Fruit fly (Drosophila melanogaster) ovary, adult (tissue): ENCODE results near the gene Dpp10.

Source experiments
- CG17801 ChIP-seq: fragments of 200-800 bp; optimal IDR thresholded peaks from 2 replicates; lab custom pipeline; 2019; ENCODE audit warnings: missing biosample characterization, mild to moderate bottlenecking, missing genetic modification characterization, moderate library complexity; ENCODE audit not compliant: partially characterized antibody

Dpp10 gene

dm6 chr2L:6601018-6601505 lies at the start of gene Dpp10:
Dpp10 (minus strand) TSS chr2L:6601068.
- no peak for TF ChIP-seq CG17801

- TF ChIP-seq CG17801 = no peak
Observed at dm6 chr2L:6649085-6649754, 48.4 kb upstream of the Dpp10 start, which contains the start of the genes CG31635 and Tango1. CG31635 (minus strand) TSS chr2L:6649114. Tango1 (plus strand) TSS chr2L:6649388.

- peak; percentile 90 for TF ChIP-seq CG17801
Observed at dm6 chr2L:6648163-6648628, 47.3 kb upstream of the Dpp10 start.

- TF ChIP-seq CG17801 = peak; percentile 92
Observed at dm6 chr2L:6647103-6647711, 46.3 kb upstream of the Dpp10 start.

dm6 chr2L:6644421-6645059 lies 43.7 kb upstream of the Dpp10 start:
- TF ChIP-seq CG17801 = peak; percentile 80

- no peak for TF ChIP-seq CG17801
Observed at dm6 chr2L:6643218-6643756, 42.4 kb upstream of the Dpp10 start.

dm6 chr2L:6632307-6632706 lies 31.4 kb upstream of the Dpp10 start, which contains the start of gene Oatp26F:
Oatp26F (minus strand) TSS chr2L:6632407.
- TF ChIP-seq CG17801 = no peak

- no peak for TF ChIP-seq CG17801
Observed at dm6 chr2L:6622642-6623162, 21.8 kb upstream of the Dpp10 start, which contains the start of gene CG34345. CG34345 (plus strand) TSS chr2L:6623112.

dm6 chr2L:6622031-6622430 lies 21.2 kb upstream of the Dpp10 start:
- TF ChIP-seq CG17801 = peak; percentile 15

dm6 chr2L:6621600-6621999 lies 20.7 kb upstream of the Dpp10 start, which contains the start of gene DIP-iota:
DIP-iota (minus strand) TSS chr2L:6621700.
- TF ChIP-seq CG17801 = no peak

dm6 chr2L:6614229-6614935 lies 13.5 kb upstream of the Dpp10 start:
- TF ChIP-seq CG17801 = no peak

dm6 chr2L:6613156-6613555 lies 12.3 kb upstream of the Dpp10 start:
- TF ChIP-seq CG17801 = no peak

dm6 chr2L:6612477-6613004 lies 11.7 kb upstream of the Dpp10 start:
- peak; percentile 100 for TF ChIP-seq CG17801

dm6 chr2L:6611374-6612005 lies 10.6 kb upstream of the Dpp10 start:
- no peak for TF ChIP-seq CG17801

- TF ChIP-seq CG17801 = peak; percentile 66
Observed at dm6 chr2L:6610683-6611373, 10.0 kb upstream of the Dpp10 start, which contains the start of gene CG11050. CG11050 (plus strand) TSS chr2L:6611011.
